Fruit fly (Drosophila melanogaster): Measurements from ENCODE around the gene 14-3-3epsilon.

- TF ChIP-seq psq (optimal IDR thresholded peaks at IDR 0.05) = no peak
- no peak for TF ChIP-seq EcR (GFP tag; optimal IDR thresholded peaks at IDR 0.05)
Measured at dm6 chr3R:18292371-18292770, 50.0 kb downstream of the 14-3-3epsilon start.
